Fruit fly (Drosophila melanogaster) whole organism, adult: ENCODE measurements around the gene CecA2.

ENCODE experiments used
- CG11617 ChIP-seq: fragments of 200-800 bp; sonication (Bioruptor generic); optimal IDR thresholded peaks from 2 replicates; lab custom pipeline; 2017; ENCODE audit warnings: mild to moderate bottlenecking, missing biosample characterization, missing genetic modification reagents, missing genetic modification characterization
- CG12768 ChIP-seq: fragments of 200-800 bp; sonication (Bioruptor generic); optimal IDR thresholded peaks from 2 replicates; lab custom pipeline; 2017; ENCODE audit warnings: missing biosample characterization, missing genetic modification characterization, mild to moderate bottlenecking, moderate library complexity, missing genetic modification reagents
- CG1620 ChIP-seq: fragments of 200-800 bp; sonication (Bioruptor generic); optimal IDR thresholded peaks from 2 replicates; lab custom pipeline; 2016; ENCODE audit warnings: missing biosample characterization, missing genetic modification characterization
- CG33017 ChIP-seq: fragments of 200-800 bp; sonication (Bioruptor generic); optimal IDR thresholded peaks from 2 replicates; lab custom pipeline; 2018; ENCODE audit warnings: missing biosample characterization, mild to moderate bottlenecking, missing genetic modification characterization, moderate library complexity
- CG7101 ChIP-seq: fragments of 200-800 bp; sonication (Bioruptor generic); optimal IDR thresholded peaks from 2 replicates; lab custom pipeline; 2018; ENCODE audit warnings: missing biosample characterization, mild to moderate bottlenecking, missing genetic modification characterization, moderate library complexity
- Clk ChIP-seq: fragments of 200-800 bp; sonication (Bioruptor generic); optimal IDR thresholded peaks from 2 replicates; lab custom pipeline; 2017; ENCODE audit warnings: missing biosample characterization, missing genetic modification characterization
- Crg-1 ChIP-seq: fragments of 200-800 bp; sonication (Bioruptor generic); optimal IDR thresholded peaks from 2 replicates; lab custom pipeline; 2016; ENCODE audit warnings: missing biosample characterization, missing genetic modification characterization
- bab1 ChIP-seq: fragments of 200-800 bp; sonication (Bioruptor generic); optimal IDR thresholded peaks from 3 replicates; lab custom pipeline; 2019; ENCODE audit warnings: missing biosample characterization, mild to moderate bottlenecking, missing genetic modification characterization, moderate library complexity
- cic ChIP-seq: fragments of 200-800 bp; sonication (Bioruptor generic); optimal IDR thresholded peaks from 2 replicates; lab custom pipeline; 2017; ENCODE audit warnings: missing biosample characterization, mild to moderate bottlenecking, missing genetic modification characterization, moderate library complexity
- cnc ChIP-seq, 2 experiments: fragments of >200 bp; optimal IDR thresholded peaks; 2 replicates each; lab custom pipeline; 2017
- ovo ChIP-seq: fragments of 200-800 bp; sonication (Bioruptor generic); optimal IDR thresholded peaks from 2 replicates; lab custom pipeline; 2016; ENCODE audit warnings: missing biosample characterization, missing genetic modification characterization
- tj ChIP-seq: fragments of 200-800 bp; sonication (Bioruptor generic); optimal IDR thresholded peaks from 3 replicates; lab custom pipeline; 2017; ENCODE audit warnings: missing biosample characterization, mild to moderate bottlenecking, missing genetic modification characterization, moderate library complexity
- toe ChIP-seq: fragments of 200-800 bp; sonication (Bioruptor generic); optimal IDR thresholded peaks from 2 replicates; lab custom pipeline; 2016; ENCODE audit warnings: missing biosample characterization, missing genetic modification characterization

- no peak for TF ChIP-seq CG12768 (GFP tag; lab: Kevin White, UChicago)
- TF ChIP-seq tj: no peak
- TF ChIP-seq CG11617 (GFP tag; lab: Kevin White, UChicago): no peak
- TF ChIP-seq Crg-1 (GFP tag; lab: Kevin White, UChicago): no peak
- TF ChIP-seq CG33017: no peak
- TF ChIP-seq ovo (GFP tag; lab: Kevin White, UChicago): no peak
- no peak for TF ChIP-seq cic (GFP tag; lab: Kevin White, UChicago)
- TF ChIP-seq toe (GFP tag; lab: Kevin White, UChicago): no peak
- TF ChIP-seq cnc (optimal IDR thresholded peaks at IDR 0.05; lab: Kevin White, UChicago): no peak
- TF ChIP-seq CG1620: no peak
- TF ChIP-seq bab1 (GFP tag; lab: Kevin White, UChicago): no peak
- TF ChIP-seq Clk (GFP tag; lab: Kevin White, UChicago): no peak
- TF ChIP-seq CG7101 (tag; lab: Kevin White, UChicago): no peak
Measured at dm6 chr3R:30258991-30259351, 47.0 kb downstream of the CecA2 start.
